Worm (Caenorhabditis elegans): ENCODE data around the gene srh-33.

Gene srh-33

DNA sequence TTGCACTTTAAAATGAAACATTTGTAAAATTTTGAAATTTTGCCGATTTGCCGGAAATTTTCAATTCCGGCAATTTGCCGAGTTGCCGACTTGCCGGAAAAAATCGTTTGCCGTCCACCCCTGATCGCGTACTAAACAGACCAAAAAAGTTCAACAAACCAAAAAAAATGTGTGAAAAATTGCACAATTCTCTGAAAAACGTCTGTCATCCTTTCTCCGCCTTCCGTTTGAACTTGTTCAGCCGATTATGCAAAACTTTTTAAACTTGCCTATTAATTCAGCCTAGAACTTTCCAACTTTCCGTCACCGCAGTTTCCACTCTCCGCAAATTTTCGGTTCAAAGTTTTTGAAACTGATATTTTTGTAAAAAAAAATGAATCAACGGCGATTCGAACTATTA, 19.0 kb downstream of the srh-33 start, which contains the start of gene B0554.5:
Gene B0554.5 (plus strand): TSS at position 301 of the 400 bp plus-strand sequence.
- no peak for TF ChIP-seq nhr-237 (tag; optimal IDR thresholded peaks at IDR 0.05)
- no peak for TF ChIP-seq dmd-4 (tag; optimal IDR thresholded peaks at IDR 0.05)
- no peak for TF ChIP-seq ama-1 (optimal IDR thresholded peaks at IDR 0.05)
- no peak for TF ChIP-seq gmeb-1 (tag; optimal IDR thresholded peaks at IDR 0.05)
- no peak for TF ChIP-seq nhr-11 (tag; optimal IDR thresholded peaks at IDR 0.05)
- TF ChIP-seq ZK546.5 (tag; optimal IDR thresholded peaks at IDR 0.05), result no peak
- TF ChIP-seq mab-5 (tag; optimal IDR thresholded peaks at IDR 0.05), result no peak
- no peak for TF ChIP-seq blmp-1 (tag; optimal IDR thresholded peaks at IDR 0.05; ENCODE audit: insufficient read depth)
- TF ChIP-seq ztf-4 (tag; optimal IDR thresholded peaks at IDR 0.05), result no peak

DNA sequence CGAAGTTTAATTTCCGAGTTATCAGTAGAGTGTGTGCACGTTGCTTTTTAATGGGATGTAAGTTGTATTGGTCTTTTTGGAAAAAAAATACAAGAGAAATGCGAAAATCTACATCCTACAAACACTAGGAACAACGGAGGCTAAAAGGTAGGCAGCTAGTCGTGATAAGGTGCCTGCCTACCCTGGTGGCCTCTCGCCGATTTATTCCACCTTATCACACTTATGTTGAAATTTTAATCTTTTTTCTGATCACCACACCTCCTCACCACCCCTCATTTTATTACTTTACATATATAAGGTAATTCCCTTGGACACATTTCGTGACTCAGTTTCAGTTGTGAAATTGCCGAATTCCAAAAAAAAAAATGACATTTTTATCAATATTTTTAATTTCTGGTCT, 21.0 kb downstream of the srh-33 start, which contains the start of gene dod-20:
Gene dod-20 (plus strand): TSS at position 301 of the 400 bp plus-strand sequence.
- TF ChIP-seq nhr-25 (tag; optimal IDR thresholded peaks at IDR 0.05) (no peak), fos-1 (tag; optimal IDR thresholded peaks at IDR 0.05) (peak; percentile 17)

DNA sequence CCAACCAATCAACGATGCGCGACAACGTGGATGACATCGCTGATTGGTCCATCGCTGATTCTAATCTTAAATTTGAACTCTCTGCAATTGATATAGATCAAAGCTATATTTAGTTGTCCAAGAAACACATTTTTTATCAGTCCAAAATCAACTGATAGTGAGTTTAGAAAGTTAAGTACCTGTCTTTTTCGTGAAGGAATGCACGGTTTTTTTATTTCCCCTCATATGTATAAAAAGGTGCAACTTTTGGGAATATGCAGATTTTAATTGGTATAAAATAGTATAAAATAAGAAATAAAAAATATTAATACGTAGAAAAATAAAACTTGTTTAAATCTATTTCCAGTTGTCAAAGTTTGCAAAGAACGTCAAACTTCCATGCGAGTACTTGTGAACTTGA, 24.7 kb downstream of the srh-33 start, which contains the start of gene Y39D8A.1:
Gene Y39D8A.1 (plus strand): TSS at position 301 of the 400 bp plus-strand sequence.
- TF ChIP-seq aly-2 (tag; optimal IDR thresholded peaks at IDR 0.05) (no peak), unc-39 (tag; optimal IDR thresholded peaks at IDR 0.05) (no peak), sma-9 (GFP tag; optimal IDR thresholded peaks at IDR 0.05) (no peak), sma-9 (tag; optimal IDR thresholded peaks at IDR 0.05) (no peak), ZK546.5 (tag; optimal IDR thresholded peaks at IDR 0.05) (no peak), elt-1 (tag; optimal IDR thresholded peaks at IDR 0.05) (no peak), egl-27 (tag; optimal IDR thresholded peaks at IDR 0.05) (no peak), ama-1 (optimal IDR thresholded peaks at IDR 0.05) (no peak), lin-39 (tag; optimal IDR thresholded peaks at IDR 0.05) (no peak), zag-1 (tag; optimal IDR thresholded peaks at IDR 0.05) (no peak), alr-1 (tag; optimal IDR thresholded peaks at IDR 0.05) (no peak), peb-1 (tag; optimal IDR thresholded peaks at IDR 0.05) (no peak), lin-13 (GFP tag; optimal IDR thresholded peaks at IDR 0.05) (no peak), crh-2 (tag; optimal IDR thresholded peaks at IDR 0.05) (no peak)

DNA sequence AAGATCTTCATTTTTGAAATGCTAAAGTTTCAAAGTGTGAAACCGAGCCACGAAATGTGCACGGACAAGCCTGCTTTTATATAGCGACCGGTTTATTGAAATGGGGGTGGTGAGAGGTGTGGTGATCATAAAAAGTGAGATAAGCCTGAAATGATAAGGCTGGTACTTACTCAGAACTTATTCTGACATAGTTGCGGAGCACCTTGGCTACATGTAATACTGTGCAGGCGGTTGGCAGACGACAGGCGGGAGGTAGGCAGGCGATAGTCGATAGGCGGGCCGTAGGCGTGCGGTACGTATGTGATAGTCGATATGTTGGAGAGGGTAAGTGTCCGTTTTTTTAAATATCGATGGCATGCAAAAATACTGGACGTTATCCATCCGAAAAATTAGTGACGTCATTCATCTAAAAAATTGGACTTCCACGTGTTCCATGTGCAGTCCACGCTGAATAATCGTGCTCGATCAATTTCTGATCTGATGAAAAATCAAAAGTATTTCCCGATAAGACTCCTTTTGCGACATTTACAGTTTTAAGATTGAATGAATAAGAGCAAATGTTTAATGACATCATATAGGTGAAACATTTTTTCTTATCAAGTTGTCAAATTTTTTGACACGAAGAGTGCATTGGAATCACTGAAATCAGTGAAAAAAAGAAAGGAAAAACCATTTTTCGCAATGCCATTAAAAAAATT, 25.3 kb downstream of the srh-33 start, which contains the start of gene irg-8:
Gene irg-8 (minus strand): TSS at position 51 of the 698 bp plus-strand sequence.
- TF ChIP-seq nhr-237 (tag; optimal IDR thresholded peaks at IDR 0.05), result no peak
- TF ChIP-seq fos-1 (tag; optimal IDR thresholded peaks at IDR 0.05), result peak; percentile 54
- no peak for TF ChIP-seq sem-4 (tag; optimal IDR thresholded peaks at IDR 0.05)
- no peak for TF ChIP-seq nhr-11 (tag; optimal IDR thresholded peaks at IDR 0.05)
- TF ChIP-seq alr-1 (tag; optimal IDR thresholded peaks at IDR 0.05), result no peak
- TF ChIP-seq sma-9 (GFP tag; optimal IDR thresholded peaks at IDR 0.05), result peak; percentile 31
- TF ChIP-seq sma-9 (tag; optimal IDR thresholded peaks at IDR 0.05), result no peak

DNA sequence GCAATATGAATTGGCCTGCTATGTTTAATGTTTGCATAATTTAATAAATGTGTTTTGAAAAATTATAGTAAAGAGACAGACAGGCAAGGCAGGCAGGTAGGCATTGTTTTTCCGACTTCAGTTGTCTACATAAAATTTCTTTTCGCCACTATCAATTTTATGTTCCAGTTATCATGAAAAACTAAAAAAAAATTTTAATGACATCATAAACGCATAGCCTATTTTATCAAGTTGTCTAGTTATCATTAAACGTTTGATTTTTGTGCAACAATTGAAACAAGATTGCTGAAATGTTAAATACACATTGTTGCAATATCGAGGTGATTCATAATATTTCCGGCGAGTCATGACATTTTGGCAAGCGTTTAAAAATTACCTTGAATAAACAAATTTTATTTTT, 28.0 kb downstream of the srh-33 start:
- TF ChIP-seq fos-1 (tag; optimal IDR thresholded peaks at IDR 0.05) (peak; percentile 79), aly-2 (tag; optimal IDR thresholded peaks at IDR 0.05) (no peak)

DNA sequence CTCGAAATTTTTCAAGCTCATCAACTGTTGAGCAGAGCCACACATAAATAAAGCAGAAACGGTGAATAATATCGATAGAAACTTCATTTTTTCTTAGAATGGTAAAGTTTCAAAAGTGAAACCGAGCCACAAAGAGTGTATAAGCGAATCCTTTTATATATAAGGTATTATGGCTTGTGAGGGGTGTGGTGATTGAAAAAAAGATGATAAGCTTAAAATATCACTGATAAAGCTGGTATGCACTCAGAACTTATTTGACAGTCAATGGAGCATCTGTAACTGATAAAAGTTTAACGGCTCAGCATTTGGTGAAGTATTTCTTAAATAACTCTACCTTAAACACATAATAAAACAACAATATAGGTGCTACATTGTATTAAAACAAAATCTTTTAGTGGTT, 28.5 kb downstream of the srh-33 start, which contains the start of gene dod-19:
Gene dod-19 (minus strand): TSS at position 130 of the 400 bp plus-strand sequence.
- TF ChIP-seq nhr-237 (tag; optimal IDR thresholded peaks at IDR 0.05), result no peak
- peak; percentile 46 for TF ChIP-seq sma-9 (GFP tag; optimal IDR thresholded peaks at IDR 0.05)
- no peak for TF ChIP-seq sma-9 (tag; optimal IDR thresholded peaks at IDR 0.05)
- TF ChIP-seq fos-1 (tag; optimal IDR thresholded peaks at IDR 0.05), result peak; percentile 69
- no peak for TF ChIP-seq sma-3 (GFP tag; optimal IDR thresholded peaks at IDR 0.05)
- TF ChIP-seq nhr-11 (tag; optimal IDR thresholded peaks at IDR 0.05), result no peak
- no peak for TF ChIP-seq ZK546.5 (tag; optimal IDR thresholded peaks at IDR 0.05)
- no peak for TF ChIP-seq blmp-1 (tag; optimal IDR thresholded peaks at IDR 0.05; ENCODE audit: insufficient read depth)
- TF ChIP-seq unc-55 (GFP tag; optimal IDR thresholded peaks at IDR 0.05), result no peak

DNA sequence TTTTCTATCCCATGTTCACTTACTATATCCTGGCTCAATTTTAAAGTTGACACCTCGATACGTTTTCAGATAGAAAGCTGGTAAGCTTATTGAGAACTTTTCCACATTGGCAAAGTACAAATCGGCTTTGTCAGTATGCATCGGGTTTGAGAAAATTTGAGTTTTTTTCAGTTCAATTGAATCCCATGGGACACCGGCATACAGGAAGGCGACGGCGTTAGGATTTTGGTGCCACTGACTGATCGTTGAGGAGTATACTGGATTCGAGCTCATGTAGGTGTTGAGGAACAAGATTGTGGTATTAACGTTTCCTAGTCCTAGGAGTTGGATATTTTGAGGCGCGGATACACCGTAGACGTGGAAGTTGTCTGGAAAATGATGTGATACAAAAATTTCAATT, 30.3 kb downstream of the srh-33 start:
- TF ChIP-seq nhr-25 (tag; optimal IDR thresholded peaks at IDR 0.05) (no peak), nhr-129 (tag; optimal IDR thresholded peaks at IDR 0.05) (no peak), mdl-1 (tag; optimal IDR thresholded peaks at IDR 0.05) (no peak), snpc-4 (tag; optimal IDR thresholded peaks at IDR 0.05) (no peak), ztf-1 (GFP tag; conservative IDR thresholded peaks at IDR 0.05) (no peak), alr-1 (tag; optimal IDR thresholded peaks at IDR 0.05) (no peak), lin-11 (tag; optimal IDR thresholded peaks at IDR 0.05) (no peak), egl-27 (tag; optimal IDR thresholded peaks at IDR 0.05) (no peak), lsy-2 (tag; optimal IDR thresholded peaks at IDR 0.05) (no peak), dmd-4 (tag; optimal IDR thresholded peaks at IDR 0.05) (no peak), ZK546.5 (tag; optimal IDR thresholded peaks at IDR 0.05) (no peak)
